Worm (Caenorhabditis elegans): ENCODE measurements around the gene Y75B8A.24.

Y75B8A.24 gene

DNA sequence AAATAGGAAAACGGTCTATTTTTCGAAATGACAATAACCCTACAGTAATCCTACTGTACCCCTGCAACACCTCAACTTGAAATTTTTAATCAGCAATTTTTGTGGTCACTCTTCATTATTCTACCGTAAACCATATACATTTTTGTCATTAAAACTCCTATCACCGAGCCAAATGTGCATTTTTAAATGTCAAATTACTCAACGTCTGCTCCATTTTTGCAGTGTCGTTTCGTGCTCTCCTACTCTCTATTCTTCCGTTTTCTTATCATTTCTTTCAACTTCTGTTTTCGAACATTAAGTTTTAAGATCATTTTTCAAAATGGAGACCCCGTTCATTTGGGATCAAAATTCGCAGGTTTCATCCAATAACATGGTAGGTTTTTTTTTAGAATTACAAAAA is 33.9 kb upstream of the Y75B8A.24 start, which contains the start of gene pqn-92:
pqn-92 (plus strand) TSS at position 307 of the 400 bp plus-strand sequence.
- no peak for TF ChIP-seq ceh-83 (GFP tag; optimal IDR thresholded peaks at IDR 0.05)
- no peak for TF ChIP-seq sem-2 (GFP tag; optimal IDR thresholded peaks at IDR 0.05)

- TF ChIP-seq bed-3 (GFP tag; optimal IDR thresholded peaks at IDR 0.05): no peak
- TF ChIP-seq tbx-8 (GFP tag; optimal IDR thresholded peaks at IDR 0.05): no peak
- TF ChIP-seq sem-2 (GFP tag; optimal IDR thresholded peaks at IDR 0.05): no peak
- no peak for TF ChIP-seq nhr-76 (tag; optimal IDR thresholded peaks at IDR 0.05)
- TF ChIP-seq pha-4 (tag; optimal IDR thresholded peaks at IDR 0.05): no peak
- TF ChIP-seq lin-32 (GFP tag; optimal IDR thresholded peaks at IDR 0.05): no peak
- TF ChIP-seq unc-39 (tag; optimal IDR thresholded peaks at IDR 0.05): no peak
- no peak for TF ChIP-seq hlh-1 (tag; optimal IDR thresholded peaks at IDR 0.05)
- no peak for TF ChIP-seq snpc-4 (tag; optimal IDR thresholded peaks at IDR 0.05)
Measured at ce11 chrIII:12304805-12305377, 31.3 kb upstream of the Y75B8A.24 start.

DNA sequence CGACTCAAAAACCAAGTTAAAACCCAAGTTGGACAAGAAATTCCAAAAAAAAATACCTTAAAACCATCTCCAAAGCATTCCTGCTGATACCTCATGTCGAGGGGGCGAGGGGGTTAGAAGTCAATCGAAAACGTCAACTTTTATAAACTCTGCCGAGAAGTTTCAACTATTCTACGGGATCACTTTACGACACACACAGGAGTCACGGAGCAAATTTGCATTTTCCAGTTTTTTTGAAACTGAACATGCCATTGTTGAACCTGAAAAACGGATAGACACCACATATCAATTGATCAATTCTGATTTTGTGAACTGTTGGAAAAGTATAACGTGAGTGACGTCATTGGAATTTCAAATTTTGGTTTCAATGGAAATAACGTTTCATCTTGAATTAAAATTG is 29.5 kb upstream of the Y75B8A.24 start, which contains the start of gene mrp-8:
mrp-8 (minus strand) TSS at position 101 of the 400 bp plus-strand sequence.
- no peak for TF ChIP-seq unc-62 (GFP tag; optimal IDR thresholded peaks at IDR 0.05)
- TF ChIP-seq zip-8 (tag; optimal IDR thresholded peaks at IDR 0.05): peak; percentile 12
- no peak for TF ChIP-seq ces-1 (GFP tag; optimal IDR thresholded peaks at IDR 0.05)
- TF ChIP-seq mls-2 (tag; optimal IDR thresholded peaks at IDR 0.05): no peak
- TF ChIP-seq elt-1 (tag; optimal IDR thresholded peaks at IDR 0.05; ENCODE audit: borderline replicate concordance, insufficient read depth): no peak
- TF ChIP-seq sptf-1 (tag; optimal IDR thresholded peaks at IDR 0.05): no peak

ce11 chrIII:12299259-12299658 is 25.7 kb upstream of the Y75B8A.24 start:
- no peak for TF ChIP-seq ces-1 (GFP tag; optimal IDR thresholded peaks at IDR 0.05)

ce11 chrIII:12297303-12297702 is 23.8 kb upstream of the Y75B8A.24 start:
- TF ChIP-seq unc-62 (GFP tag; optimal IDR thresholded peaks at IDR 0.05) (no peak), lsy-2 (tag; optimal IDR thresholded peaks at IDR 0.05) (no peak), sptf-1 (tag; optimal IDR thresholded peaks at IDR 0.05) (no peak)

- TF ChIP-seq elt-1 (tag; optimal IDR thresholded peaks at IDR 0.05; ENCODE audit: borderline replicate concordance, insufficient read depth) (no peak), ztf-11 (tag; optimal IDR thresholded peaks at IDR 0.05) (no peak), tbx-8 (GFP tag; optimal IDR thresholded peaks at IDR 0.05) (no peak), lin-32 (GFP tag; optimal IDR thresholded peaks at IDR 0.05) (no peak), mls-2 (tag; optimal IDR thresholded peaks at IDR 0.05) (no peak), nhr-2 (tag; optimal IDR thresholded peaks at IDR 0.05) (no peak), nhr-12 (tag; optimal IDR thresholded peaks at IDR 0.05) (no peak), sem-2 (GFP tag; optimal IDR thresholded peaks at IDR 0.05) (no peak), M03D4.4 (tag; optimal IDR thresholded peaks at IDR 0.05) (no peak), bed-3 (GFP tag; optimal IDR thresholded peaks at IDR 0.05) (no peak), hlh-1 (tag; optimal IDR thresholded peaks at IDR 0.05) (no peak), ceh-43 (GFP tag; optimal IDR thresholded peaks at IDR 0.05) (no peak), flh-1 (GFP tag; optimal IDR thresholded peaks at IDR 0.05) (no peak), mab-5 (tag; optimal IDR thresholded peaks at IDR 0.05) (no peak), ham-2 (GFP tag; optimal IDR thresholded peaks at IDR 0.05) (no peak)
Measured at ce11 chrIII:12292465-12292864, 18.9 kb upstream of the Y75B8A.24 start.

DNA sequence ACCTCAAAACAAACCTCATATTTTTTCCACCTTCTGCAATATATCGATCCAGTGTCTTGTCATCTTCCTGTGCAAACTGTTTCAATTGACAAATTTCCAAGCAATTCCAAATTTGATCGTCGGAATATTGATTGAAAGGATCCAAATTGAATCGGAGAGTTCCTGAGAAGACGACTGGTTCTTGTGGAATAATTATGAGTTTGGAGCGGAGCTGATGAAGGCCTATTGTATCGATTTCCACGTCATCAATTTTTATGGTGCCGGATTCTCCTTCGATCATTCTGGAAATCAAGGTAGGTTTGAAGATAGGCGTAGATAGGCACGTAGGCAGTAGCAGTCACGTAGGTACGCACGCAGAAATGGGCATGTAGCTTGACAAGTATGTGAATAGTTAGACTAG is 10.6 kb upstream of the Y75B8A.24 start:
- TF ChIP-seq unc-39 (tag; optimal IDR thresholded peaks at IDR 0.05) (no peak), zip-8 (tag; optimal IDR thresholded peaks at IDR 0.05) (no peak), hlh-1 (tag; optimal IDR thresholded peaks at IDR 0.05) (no peak), ceh-39 (tag; optimal IDR thresholded peaks at IDR 0.05) (no peak), unc-62 (GFP tag; optimal IDR thresholded peaks at IDR 0.05) (no peak), nhr-28 (tag; optimal IDR thresholded peaks at IDR 0.05) (no peak), flh-1 (GFP tag; optimal IDR thresholded peaks at IDR 0.05) (no peak), cnd-1 (tag; optimal IDR thresholded peaks at IDR 0.05) (no peak), lin-13 (tag; optimal IDR thresholded peaks at IDR 0.05) (no peak), drap-1 (GFP tag; optimal IDR thresholded peaks at IDR 0.05) (no peak), ztf-11 (tag; optimal IDR thresholded peaks at IDR 0.05) (no peak), nhr-12 (tag; optimal IDR thresholded peaks at IDR 0.05) (no peak), ceh-83 (GFP tag; optimal IDR thresholded peaks at IDR 0.05) (no peak), ham-2 (GFP tag; optimal IDR thresholded peaks at IDR 0.05) (no peak), elt-1 (tag; optimal IDR thresholded peaks at IDR 0.05; ENCODE audit: borderline replicate concordance, insufficient read depth) (no peak), elt-3 (tag; optimal IDR thresholded peaks at IDR 0.05) (no peak), M03D4.4 (tag; optimal IDR thresholded peaks at IDR 0.05) (no peak), sem-2 (GFP tag; optimal IDR thresholded peaks at IDR 0.05) (no peak)
